Fruit fly (Drosophila melanogaster) whole organism, pupa: ENCODE data around the gene CG13801.

Source experiments
- CG10348 ChIP-seq: fragments of 200-800 bp; sonication (Bioruptor generic); IDR thresholded peaks from 2 replicates; pipeline ENCODE4 v1.3.6; 2022; ENCODE audit warnings: missing biosample characterization, missing genetic modification characterization
- CG12605 ChIP-seq: fragments of 200-800 bp; sonication (Bioruptor generic); IDR thresholded peaks from 2 replicates; pipeline ENCODE4 v1.3.6; 2022; ENCODE audit warnings: missing biosample characterization, missing genetic modification characterization
- CG13204 ChIP-seq: fragments of 200-800 bp; sonication (Bioruptor generic); optimal IDR thresholded peaks from 2 replicates; lab custom pipeline; 2018; ENCODE audit warnings: missing biosample characterization, mild to moderate bottlenecking, missing genetic modification characterization, moderate library complexity
- CG14655 ChIP-seq: fragments of 200-800 bp; sonication (Bioruptor generic); optimal IDR thresholded peaks from 3 replicates; lab custom pipeline; 2017; ENCODE audit warnings: mild to moderate bottlenecking, missing biosample characterization, missing genetic modification reagents, missing genetic modification characterization
- CG15710 ChIP-seq: fragments of 200-800 bp; sonication (Bioruptor generic); optimal IDR thresholded peaks from 2 replicates; lab custom pipeline; 2018; ENCODE audit warnings: missing biosample characterization, mild to moderate bottlenecking, missing genetic modification characterization, moderate library complexity
- CG17806 ChIP-seq: fragments of 200-800 bp; sonication (Bioruptor generic); optimal IDR thresholded peaks from 2 replicates; lab custom pipeline; 2018; ENCODE audit warnings: missing biosample characterization, mild to moderate bottlenecking, missing genetic modification characterization, moderate library complexity
- CG32121 ChIP-seq: fragments of 200-800 bp; sonication (Bioruptor generic); IDR thresholded peaks from 2 replicates; pipeline ENCODE4 v1.3.6; 2022; ENCODE audit warnings: missing biosample characterization, missing genetic modification characterization
- CG34367 ChIP-seq: fragments of 200-800 bp; sonication (Bioruptor generic); optimal IDR thresholded peaks from 2 replicates; lab custom pipeline; 2018; ENCODE audit warnings: missing biosample characterization, mild to moderate bottlenecking, missing genetic modification characterization
- CG4496 ChIP-seq: fragments of 200-800 bp; sonication (Bioruptor generic); IDR thresholded peaks from 3 replicates; pipeline ENCODE4 v1.3.6; 2022; ENCODE audit warnings: missing biosample characterization, missing genetic modification characterization
- CG8159 ChIP-seq: fragments of 200-800 bp; sonication (Bioruptor generic); optimal IDR thresholded peaks from 3 replicates; lab custom pipeline; 2018; ENCODE audit warnings: missing biosample characterization, mild to moderate bottlenecking, missing genetic modification characterization, moderate library complexity
- CG8301 ChIP-seq: fragments of 200-800 bp; sonication (Bioruptor generic); optimal IDR thresholded peaks from 2 replicates; lab custom pipeline; 2018; ENCODE audit warnings: missing biosample characterization, mild to moderate bottlenecking, missing genetic modification characterization
- CG9948 ChIP-seq: fragments of 200-800 bp; sonication (Bioruptor generic); optimal IDR thresholded peaks from 2 replicates; lab custom pipeline; 2018; ENCODE audit warnings: missing biosample characterization, mild to moderate bottlenecking, missing genetic modification characterization, moderate library complexity
- D1 ChIP-seq: fragments of 200-800 bp; sonication (Bioruptor generic); optimal IDR thresholded peaks from 2 replicates; lab custom pipeline; 2018; ENCODE audit warnings: missing biosample characterization, mild to moderate bottlenecking, missing genetic modification characterization, moderate library complexity
- EcR ChIP-seq: fragments of 200-800 bp; sonication (Bioruptor generic); optimal IDR thresholded peaks from 3 replicates; lab custom pipeline; 2019; ENCODE audit warnings: missing biosample characterization, missing genetic modification characterization, mild to moderate bottlenecking, moderate library complexity, missing genetic modification reagents
- Ets98B ChIP-seq: fragments of 200-800 bp; sonication (Bioruptor generic); IDR thresholded peaks from 2 replicates; pipeline ENCODE4 v1.3.6; 2022; ENCODE audit warnings: missing biosample characterization, missing genetic modification characterization
- Pif1A ChIP-seq: fragments of 200-800 bp; sonication (Bioruptor generic); optimal IDR thresholded peaks from 3 replicates; lab custom pipeline; 2016; ENCODE audit warnings: missing biosample characterization, missing genetic modification characterization
- Pif1B ChIP-seq: fragments of 200-800 bp; sonication (Bioruptor generic); optimal IDR thresholded peaks from 3 replicates; lab custom pipeline; 2016; ENCODE audit warnings: missing biosample characterization, missing genetic modification characterization
- Snoo ChIP-seq: fragments of 200-800 bp; sonication (Bioruptor generic); optimal IDR thresholded peaks from 3 replicates; lab custom pipeline; 2017; ENCODE audit warnings: missing biosample characterization, mild to moderate bottlenecking, missing genetic modification characterization, inconsistent platforms
- fd96Ca ChIP-seq: fragments of 200-800 bp; sonication (Bioruptor generic); IDR thresholded peaks from 3 replicates; pipeline ENCODE4 v1.3.6; 2022; ENCODE audit warnings: missing biosample characterization, missing genetic modification characterization
- gl ChIP-seq: fragments of 200-800 bp; sonication (Bioruptor generic); optimal IDR thresholded peaks from 2 replicates; lab custom pipeline; 2018; ENCODE audit warnings: missing biosample characterization, mild to moderate bottlenecking, missing genetic modification characterization
- rn ChIP-seq: fragments of 200-800 bp; sonication (Bioruptor generic); IDR thresholded peaks from 2 replicates; pipeline ENCODE4 v1.3.6; 2022; ENCODE audit warnings: missing biosample characterization, missing genetic modification characterization

The CG13801 gene

DNA sequence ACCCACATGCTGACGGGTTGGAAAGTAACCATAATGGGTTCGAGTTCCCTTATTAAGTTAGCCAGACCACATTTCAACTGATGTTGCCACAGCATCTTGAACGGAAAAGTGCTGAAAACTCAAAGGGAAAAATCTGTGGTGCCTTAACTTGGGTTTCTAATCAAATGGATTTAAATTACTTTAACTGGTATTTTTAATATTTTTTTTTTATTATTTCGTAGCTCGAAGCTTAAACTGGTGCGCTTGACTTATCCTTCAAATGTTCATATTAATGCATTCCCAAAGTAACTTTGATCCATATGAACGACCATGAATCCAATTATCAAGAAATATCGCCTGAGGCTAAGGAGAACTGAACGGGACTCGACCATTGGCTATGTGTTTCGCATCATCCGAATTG lies at the start of gene CG13801:
CG13801 (plus strand) TSS at position 301 of the 400 bp plus-strand sequence.
- TF ChIP-seq CG34367 (no peak), Ets98B (GFP tag; lab: Robert Waterston, UW) (no peak)

DNA sequence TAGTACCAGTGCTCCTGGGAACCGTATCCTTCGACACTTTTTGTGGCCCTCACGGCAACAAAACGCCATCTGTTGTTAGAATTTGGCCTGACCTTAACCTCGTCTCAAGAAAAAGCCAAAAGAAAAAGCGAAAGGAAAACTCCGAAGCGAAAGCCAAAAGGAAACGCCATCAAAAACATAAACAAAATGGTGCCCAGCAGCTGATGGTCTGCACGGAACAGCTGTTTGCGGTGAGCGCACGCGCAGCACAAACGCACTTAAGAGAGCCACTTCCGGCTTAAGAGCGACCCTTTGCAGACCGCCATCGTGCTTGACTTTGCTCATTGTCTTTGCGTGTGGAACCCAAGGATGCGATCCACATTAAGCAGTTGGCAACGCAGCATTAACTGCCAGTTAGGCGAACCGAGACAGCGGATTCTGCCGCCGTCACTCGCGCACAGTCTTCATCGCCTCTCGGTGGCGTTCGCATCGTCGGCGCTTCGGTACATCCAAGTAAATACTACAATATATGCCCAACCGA lies 38.0 kb upstream of the CG13801 start, which contains the start of gene MsR1:
MsR1 (plus strand) TSS at position 437 of the 520 bp plus-strand sequence.
- TF ChIP-seq rn (no peak), CG15710 (tag; lab: Kevin White, UChicago) (no peak), CG8159 (tag; lab: Kevin White, UChicago) (no peak), CG14655 (no peak), D1 (tag; lab: Kevin White, UChicago) (no peak), CG10348 (GFP tag; lab: Robert Waterston, UW) (no peak), Ets98B (GFP tag; lab: Robert Waterston, UW) (no peak), CG4496 (GFP tag; lab: Robert Waterston, UW) (no peak), EcR (GFP tag; lab: Kevin White, UChicago) (no peak)

DNA sequence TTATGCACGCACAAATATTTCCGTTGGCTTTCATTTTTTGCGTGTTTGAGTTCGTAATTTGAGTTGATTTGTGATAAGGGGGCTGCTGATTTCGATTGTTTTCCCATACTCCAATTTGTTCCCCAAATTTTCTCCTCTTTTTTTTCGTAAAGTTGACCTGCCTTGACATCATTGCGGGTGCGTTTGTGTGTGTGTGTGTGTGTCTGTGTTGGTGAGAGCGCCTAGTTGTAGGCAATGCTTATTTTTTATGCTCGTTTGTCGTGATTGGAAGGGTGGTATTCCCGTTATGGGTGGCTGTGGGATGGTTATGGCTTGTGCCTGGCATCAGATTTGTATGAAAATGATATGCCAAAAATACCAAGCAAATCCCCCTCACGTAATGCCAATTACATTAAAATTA lies 35.1 kb upstream of the CG13801 start:
- TF ChIP-seq CG9948 (tag; lab: Kevin White, UChicago), result no peak
- no peak for TF ChIP-seq CG13204 (GFP tag; lab: Kevin White, UChicago)
- no peak for TF ChIP-seq Pif1B (GFP tag; lab: Kevin White, UChicago)
- no peak for TF ChIP-seq Snoo (tag; lab: Kevin White, UChicago)
- TF ChIP-seq CG12605 (GFP tag; lab: Robert Waterston, UW), result no peak
- TF ChIP-seq fd96Ca (GFP tag; lab: Robert Waterston, UW), result no peak
- no peak for TF ChIP-seq gl
- TF ChIP-seq CG4496 (GFP tag; lab: Robert Waterston, UW), result no peak
- no peak for TF ChIP-seq CG32121
- TF ChIP-seq D1 (tag; lab: Kevin White, UChicago), result no peak

DNA sequence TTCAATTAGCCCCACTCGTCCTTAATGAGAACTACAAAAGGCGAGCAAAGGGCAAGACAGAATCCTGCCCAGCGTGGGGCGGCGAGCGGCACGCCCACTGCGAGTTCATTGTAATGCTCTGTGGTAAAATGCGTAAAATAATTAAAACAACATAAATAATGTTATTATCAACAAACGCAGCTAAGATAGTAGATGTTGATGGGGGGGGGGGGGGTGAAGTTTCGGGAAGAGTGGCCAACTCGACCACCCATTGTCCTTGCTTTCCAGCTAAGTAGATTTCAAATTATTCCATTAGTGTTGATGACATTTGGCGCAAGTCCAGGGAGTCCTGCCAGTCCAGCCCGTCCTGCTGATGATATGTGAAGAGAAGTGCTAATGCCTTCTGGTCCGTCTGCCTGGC lies 31.6 kb upstream of the CG13801 start:
- TF ChIP-seq CG15710 (tag; lab: Kevin White, UChicago) (no peak), Ets98B (GFP tag; lab: Robert Waterston, UW) (no peak), rn (no peak), CG14655 (no peak), CG17806 (tag; lab: Kevin White, UChicago) (no peak), CG8159 (tag; lab: Kevin White, UChicago) (no peak), CG32121 (no peak), gl (no peak), CG10348 (GFP tag; lab: Robert Waterston, UW) (no peak), D1 (tag; lab: Kevin White, UChicago) (no peak), CG13204 (GFP tag; lab: Kevin White, UChicago) (no peak), Pif1A (GFP tag; lab: Kevin White, UChicago) (no peak)

DNA sequence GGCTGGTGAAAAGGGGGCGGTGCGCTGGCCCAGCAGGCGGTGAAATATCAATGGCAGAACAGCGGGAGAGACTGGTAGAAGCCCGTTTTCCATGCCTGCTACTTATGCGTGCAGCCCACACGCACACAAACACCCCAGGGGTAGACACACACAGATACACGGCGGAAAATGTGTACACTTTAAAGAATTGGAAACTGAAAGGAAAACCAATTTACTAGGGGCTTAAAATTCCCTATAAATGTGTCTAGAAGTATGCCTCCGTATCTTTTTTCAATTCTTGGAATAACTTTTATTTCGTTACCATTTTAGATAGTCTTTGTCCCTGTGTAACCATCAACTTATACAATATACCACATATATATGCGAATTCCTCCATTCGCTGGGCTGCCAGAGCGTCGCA lies 28.1 kb upstream of the CG13801 start:
- TF ChIP-seq EcR (GFP tag; lab: Kevin White, UChicago) (no peak), CG14655 (no peak), D1 (tag; lab: Kevin White, UChicago) (no peak), CG34367 (no peak), CG4496 (GFP tag; lab: Robert Waterston, UW) (no peak), CG13204 (GFP tag; lab: Kevin White, UChicago) (no peak), rn (no peak), fd96Ca (GFP tag; lab: Robert Waterston, UW) (no peak), gl (no peak), Pif1B (GFP tag; lab: Kevin White, UChicago) (no peak), CG8301 (tag; lab: Kevin White, UChicago) (no peak), CG12605 (GFP tag; lab: Robert Waterston, UW) (no peak), Snoo (tag; lab: Kevin White, UChicago) (no peak), CG8159 (tag; lab: Kevin White, UChicago) (no peak), CG9948 (tag; lab: Kevin White, UChicago) (no peak)

DNA sequence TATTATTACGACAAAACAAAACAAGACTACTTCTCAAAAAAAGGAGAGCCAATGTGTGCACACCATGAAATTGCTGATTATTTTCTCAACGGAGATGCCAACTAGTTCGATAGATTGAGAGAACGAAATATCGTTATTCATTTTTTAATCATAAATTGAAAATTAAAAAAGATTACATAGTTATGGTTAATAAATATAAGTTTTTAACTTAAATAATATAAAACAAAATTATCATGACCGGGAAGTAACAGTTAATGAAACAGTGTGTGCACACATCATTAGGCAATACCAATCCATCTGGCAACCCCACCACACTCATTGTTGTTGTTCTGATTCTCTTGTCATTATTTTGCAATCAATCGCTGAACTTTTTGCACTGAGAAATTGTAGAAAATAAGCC lies 11.5 kb downstream of the CG13801 start, which contains the start of the genes CG1317 and CG8993:
CG1317 (minus strand) TSS at position 58 of the 400 bp plus-strand sequence.
CG8993 (plus strand) TSS at position 318 of the 400 bp plus-strand sequence.
- TF ChIP-seq CG8159 (tag; lab: Kevin White, UChicago) (peak; percentile 29), Pif1B (GFP tag; lab: Kevin White, UChicago) (no peak), fd96Ca (GFP tag; lab: Robert Waterston, UW) (no peak), CG12605 (GFP tag; lab: Robert Waterston, UW) (no peak), D1 (tag; lab: Kevin White, UChicago) (no peak), CG32121 (peak; percentile 41; the same call in 1 of the 2 replicates), Ets98B (GFP tag; lab: Robert Waterston, UW) (no peak), CG4496 (GFP tag; lab: Robert Waterston, UW) (no peak), CG15710 (tag; lab: Kevin White, UChicago) (peak; percentile 64), CG9948 (tag; lab: Kevin White, UChicago) (no peak)
